Worm (Caenorhabditis elegans): ENCODE measurements around the gene asb-2.

asb-2 gene

ce11 chrX:4448283-4448682, 21.3 kb upstream of the asb-2 start, which contains the start of gene mltn-13:
TSS of gene mltn-13 (minus strand) at chrX:4448383.
- no peak for TF ChIP-seq M03D4.4 (tag; optimal IDR thresholded peaks at IDR 0.05)
- TF ChIP-seq ces-1 (GFP tag; optimal IDR thresholded peaks at IDR 0.05) = no peak
- TF ChIP-seq nhr-12 (tag; optimal IDR thresholded peaks at IDR 0.05) = no peak
- TF ChIP-seq blmp-1 (tag; optimal IDR thresholded peaks at IDR 0.05) = no peak
- TF ChIP-seq bed-3 (GFP tag; optimal IDR thresholded peaks at IDR 0.05) = no peak

ce11 chrX:4451936-4452335, 17.6 kb upstream of the asb-2 start:
- TF ChIP-seq pha-4 (tag; optimal IDR thresholded peaks at IDR 0.05) (no peak), drap-1 (GFP tag; optimal IDR thresholded peaks at IDR 0.05) (no peak), zip-8 (tag; optimal IDR thresholded peaks at IDR 0.05) (no peak), nhr-237 (tag; optimal IDR thresholded peaks at IDR 0.05) (no peak), nhr-76 (tag; optimal IDR thresholded peaks at IDR 0.05) (no peak), unc-39 (tag; optimal IDR thresholded peaks at IDR 0.05) (no peak), sem-2 (GFP tag; optimal IDR thresholded peaks at IDR 0.05) (no peak), cnd-1 (tag; optimal IDR thresholded peaks at IDR 0.05) (no peak), tbx-8 (GFP tag; optimal IDR thresholded peaks at IDR 0.05) (no peak), ceh-43 (GFP tag; optimal IDR thresholded peaks at IDR 0.05) (no peak), ham-2 (GFP tag; optimal IDR thresholded peaks at IDR 0.05) (no peak), sptf-1 (tag; optimal IDR thresholded peaks at IDR 0.05) (no peak)

ce11 chrX:4453101-4453500, 16.5 kb upstream of the asb-2 start:
- no peak for TF ChIP-seq tbx-8 (GFP tag; optimal IDR thresholded peaks at IDR 0.05)

ce11 chrX:4453820-4454219, 15.7 kb upstream of the asb-2 start, which contains the start of gene F02E8.4:
TSS of gene F02E8.4 (plus strand) at chrX:4454120.
- TF ChIP-seq snpc-4 (tag; optimal IDR thresholded peaks at IDR 0.05) (no peak), nhr-237 (tag; optimal IDR thresholded peaks at IDR 0.05) (no peak), tbx-8 (GFP tag; optimal IDR thresholded peaks at IDR 0.05) (no peak), zip-8 (tag; optimal IDR thresholded peaks at IDR 0.05) (no peak), nhr-76 (tag; optimal IDR thresholded peaks at IDR 0.05) (no peak), nhr-12 (tag; optimal IDR thresholded peaks at IDR 0.05) (no peak), lsy-2 (tag; optimal IDR thresholded peaks at IDR 0.05) (no peak), nhr-2 (tag; optimal IDR thresholded peaks at IDR 0.05) (no peak), unc-62 (GFP tag; optimal IDR thresholded peaks at IDR 0.05) (no peak), hlh-1 (tag; optimal IDR thresholded peaks at IDR 0.05) (no peak), ceh-83 (GFP tag; optimal IDR thresholded peaks at IDR 0.05) (no peak), blmp-1 (tag; optimal IDR thresholded peaks at IDR 0.05) (no peak), bed-3 (GFP tag; optimal IDR thresholded peaks at IDR 0.05) (no peak), elt-3 (tag; optimal IDR thresholded peaks at IDR 0.05) (no peak), mep-1 (tag; optimal IDR thresholded peaks at IDR 0.05) (no peak), mab-5 (tag; optimal IDR thresholded peaks at IDR 0.05) (no peak), pha-4 (tag; optimal IDR thresholded peaks at IDR 0.05) (no peak), unc-120 (tag; optimal IDR thresholded peaks at IDR 0.05; ENCODE audit: poor library complexity, severe bottlenecking) (no peak), ham-2 (GFP tag; optimal IDR thresholded peaks at IDR 0.05) (no peak), ceh-39 (tag; optimal IDR thresholded peaks at IDR 0.05) (no peak)

ce11 chrX:4457853-4458322, 11.7 kb upstream of the asb-2 start, which contains the start of gene aps-2:
TSS of gene aps-2 (plus strand) at chrX:4458272.
- TF ChIP-seq nhr-76 (tag; optimal IDR thresholded peaks at IDR 0.05) = no peak
- no peak for TF ChIP-seq nhr-2 (tag; optimal IDR thresholded peaks at IDR 0.05)
- no peak for TF ChIP-seq M03D4.4 (tag; optimal IDR thresholded peaks at IDR 0.05)
- no peak for TF ChIP-seq blmp-1 (tag; optimal IDR thresholded peaks at IDR 0.05)
- no peak for TF ChIP-seq snpc-4 (tag; optimal IDR thresholded peaks at IDR 0.05)
- no peak for TF ChIP-seq nhr-28 (tag; optimal IDR thresholded peaks at IDR 0.05)
- no peak for TF ChIP-seq unc-62 (GFP tag; optimal IDR thresholded peaks at IDR 0.05)
- no peak for TF ChIP-seq ztf-11 (tag; optimal IDR thresholded peaks at IDR 0.05)
- no peak for TF ChIP-seq sem-2 (GFP tag; optimal IDR thresholded peaks at IDR 0.05)
- TF ChIP-seq bed-3 (GFP tag; optimal IDR thresholded peaks at IDR 0.05) = no peak
- TF ChIP-seq pha-4 (tag; optimal IDR thresholded peaks at IDR 0.05) = peak; percentile 19
- TF ChIP-seq mls-2 (tag; optimal IDR thresholded peaks at IDR 0.05) = peak; percentile 33
- TF ChIP-seq ceh-39 (tag; optimal IDR thresholded peaks at IDR 0.05) = no peak
- TF ChIP-seq nhr-12 (tag; optimal IDR thresholded peaks at IDR 0.05) = no peak
- no peak for TF ChIP-seq nhr-237 (tag; optimal IDR thresholded peaks at IDR 0.05)
- TF ChIP-seq ceh-43 (GFP tag; optimal IDR thresholded peaks at IDR 0.05) = no peak
- TF ChIP-seq elt-1 (tag; optimal IDR thresholded peaks at IDR 0.05; ENCODE audit: borderline replicate concordance, insufficient read depth) = no peak
- TF ChIP-seq lin-32 (GFP tag; optimal IDR thresholded peaks at IDR 0.05) = no peak
- TF ChIP-seq sptf-1 (tag; optimal IDR thresholded peaks at IDR 0.05) = peak; percentile 37
- TF ChIP-seq cnd-1 (tag; optimal IDR thresholded peaks at IDR 0.05) = peak; percentile 34
- no peak for TF ChIP-seq tbx-8 (GFP tag; optimal IDR thresholded peaks at IDR 0.05)
- no peak for TF ChIP-seq zip-8 (tag; optimal IDR thresholded peaks at IDR 0.05)
- no peak for TF ChIP-seq ceh-83 (GFP tag; optimal IDR thresholded peaks at IDR 0.05)
- peak; percentile 53 for TF ChIP-seq unc-120 (tag; optimal IDR thresholded peaks at IDR 0.05; ENCODE audit: poor library complexity, severe bottlenecking)
- no peak for TF ChIP-seq mep-1 (tag; optimal IDR thresholded peaks at IDR 0.05)
- no peak for TF ChIP-seq lsy-2 (tag; optimal IDR thresholded peaks at IDR 0.05)
- TF ChIP-seq ces-1 (GFP tag; optimal IDR thresholded peaks at IDR 0.05) = peak; percentile 57
- TF ChIP-seq mab-5 (tag; optimal IDR thresholded peaks at IDR 0.05) = no peak
- TF ChIP-seq flh-1 (GFP tag; optimal IDR thresholded peaks at IDR 0.05) = no peak
- TF ChIP-seq ham-2 (GFP tag; optimal IDR thresholded peaks at IDR 0.05) = no peak
- TF ChIP-seq elt-3 (tag; optimal IDR thresholded peaks at IDR 0.05) = no peak
- no peak for TF ChIP-seq lin-13 (tag; optimal IDR thresholded peaks at IDR 0.05)
- no peak for TF ChIP-seq unc-39 (tag; optimal IDR thresholded peaks at IDR 0.05)
- no peak for TF ChIP-seq drap-1 (GFP tag; optimal IDR thresholded peaks at IDR 0.05)
- peak; percentile 50 for TF ChIP-seq hlh-1 (tag; optimal IDR thresholded peaks at IDR 0.05)
